Worm (Caenorhabditis elegans): ENCODE measurements around the gene C30G12.1.

Gene C30G12.1

DNA sequence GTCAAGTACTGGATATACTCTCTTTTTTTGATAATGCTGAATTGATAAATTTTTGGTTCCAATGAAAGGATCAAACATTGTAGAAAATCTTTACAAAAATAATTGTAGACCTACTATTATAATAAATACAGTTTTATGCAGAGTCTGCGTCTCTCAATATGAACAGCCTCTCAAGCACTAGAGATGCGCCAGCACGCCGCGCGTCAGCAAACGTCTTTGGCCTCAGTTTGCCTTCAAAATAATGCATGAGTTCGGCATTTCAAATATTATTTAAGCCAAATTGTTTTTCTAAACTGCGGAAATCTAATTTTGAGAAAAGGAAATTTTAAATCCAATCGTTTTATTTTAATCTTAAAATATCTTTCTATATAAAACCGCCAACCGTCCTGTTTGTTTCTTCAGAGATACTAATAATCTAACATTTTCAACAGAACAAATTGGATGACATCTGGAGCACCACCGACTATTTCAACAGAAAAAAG is 2.6 kb downstream of the C30G12.1 start, which contains the start of gene cul-4 (continued):
- TF ChIP-seq ces-1 (GFP tag; optimal IDR thresholded peaks at IDR 0.05) (no peak), ceh-8 (GFP tag; optimal IDR thresholded peaks at IDR 0.05) (peak; percentile 46), blmp-1 (tag; optimal IDR thresholded peaks at IDR 0.05) (peak; percentile 65), mab-9 (GFP tag; IDR thresholded peaks at IDR 0.05) (peak; percentile 66; the same call in 1 of the 2 replicates), hpl-2 (GFP tag; optimal IDR thresholded peaks at IDR 0.05) (no peak), C04F5.9 (tag; optimal IDR thresholded peaks at IDR 0.05) (peak; percentile 59), nhr-77 (tag; optimal IDR thresholded peaks at IDR 0.05) (peak; percentile 12), isw-1 (GFP tag; IDR thresholded peaks at IDR 0.05) (peak; percentile 54), fkh-8 (tag; optimal IDR thresholded peaks at IDR 0.05) (peak; percentile 27), snpc-4 (tag; optimal IDR thresholded peaks at IDR 0.05) (peak; percentile 70), sup-37 (GFP tag; optimal IDR thresholded peaks at IDR 0.05) (peak; percentile 12), lin-35 (GFP tag; optimal IDR thresholded peaks at IDR 0.05) (peak; percentile 76 to 82), nhr-71 (tag; optimal IDR thresholded peaks at IDR 0.05) (peak; percentile 86), pqm-1 (tag; optimal IDR thresholded peaks at IDR 0.05) (no peak), sox-4 (tag; optimal IDR thresholded peaks at IDR 0.05) (no peak), zag-1 (tag; optimal IDR thresholded peaks at IDR 0.05) (no peak), C34B4.2 (tag; optimal IDR thresholded peaks at IDR 0.05) (no peak), alr-1 (tag; optimal IDR thresholded peaks at IDR 0.05; ENCODE audit: borderline replicate concordance) (no peak), lin-14 (GFP tag; optimal IDR thresholded peaks at IDR 0.05) (no peak), fos-1 (tag; optimal IDR thresholded peaks at IDR 0.05) (peak; percentile 6), grh-1 (GFP tag; IDR thresholded peaks at IDR 0.05) (peak; percentile 66), rnt-1 (tag; optimal IDR thresholded peaks at IDR 0.05) (peak; percentile 83), lir-3 (tag; optimal IDR thresholded peaks at IDR 0.05; ENCODE audit: poor library complexity) (peak; percentile 85), xbp-1 (tag; optimal IDR thresholded peaks at IDR 0.05) (peak; percentile 85), hlh-4 (tag; optimal IDR thresholded peaks at IDR 0.05) (no peak), ceh-63 (GFP tag; optimal IDR thresholded peaks at IDR 0.05) (no peak), nhr-20 (tag; optimal IDR thresholded peaks at IDR 0.05) (peak; percentile 85), nhr-19 (GFP tag; conservative IDR thresholded peaks at IDR 0.05) (peak; percentile 82), nhr-28 (tag; optimal IDR thresholded peaks at IDR 0.05) (no peak), swsn-7 (tag; optimal IDR thresholded peaks at IDR 0.05) (peak; percentile 80), dsc-1 (tag; optimal IDR thresholded peaks at IDR 0.05) (peak; percentile 77), unc-86 (tag; optimal IDR thresholded peaks at IDR 0.05) (peak; percentile 71), mep-1 (tag; optimal IDR thresholded peaks at IDR 0.05) (peak; percentile 90), aly-2 (tag; optimal IDR thresholded peaks at IDR 0.05) (no peak), mdl-1 (tag; optimal IDR thresholded peaks at IDR 0.05) (peak in 1 of 2 experiments; percentile 46), tbx-2 (tag; optimal IDR thresholded peaks at IDR 0.05) (no peak), elt-3 (tag; optimal IDR thresholded peaks at IDR 0.05) (peak in 2 of 6 experiments; percentile 21 to 61), F16B12.6 (tag; optimal IDR thresholded peaks at IDR 0.05) (peak; percentile 69), lsy-2 (tag; optimal IDR thresholded peaks at IDR 0.05) (peak; percentile 84 to 88), ets-5 (GFP tag; IDR thresholded peaks at IDR 0.05) (no peak), tlp-1 (tag; optimal IDR thresholded peaks at IDR 0.05) (no peak), nhr-11 (tag; optimal IDR thresholded peaks at IDR 0.05) (no peak), skn-1 (tag; optimal IDR thresholded peaks at IDR 0.05) (peak; percentile 64), nhr-47 (tag; optimal IDR thresholded peaks at IDR 0.05) (no peak), mef-2 (tag; optimal IDR thresholded peaks at IDR 0.05) (no peak), nhr-76 (tag; optimal IDR thresholded peaks at IDR 0.05) (no peak), nhr-237 (tag; optimal IDR thresholded peaks at IDR 0.05) (no peak), pax-3 (tag; optimal IDR thresholded peaks at IDR 0.05) (no peak), Y116A8C.19 (tag; optimal IDR thresholded peaks at IDR 0.05; ENCODE audit: borderline replicate concordance) (no peak)
